Worm (Caenorhabditis elegans) whole organism, L3 larva: ENCODE data around the gene K11C4.1.

Experiments used
- aly-2 ChIP-seq: fragments of 150-350 bp; optimal IDR thresholded peaks from 2 replicates; lab custom pipeline; 2014; ENCODE audit warnings: missing biosample characterization, missing genetic modification characterization
- ama-1 ChIP-seq: fragments of 150-350 bp; optimal IDR thresholded peaks from 2 replicates; lab custom pipeline; 2018
- ceh-28 ChIP-seq: fragments of 150-350 bp; optimal IDR thresholded peaks from 2 replicates; lab custom pipeline; 2014; ENCODE audit warnings: missing biosample characterization, missing genetic modification reagents, missing genetic modification characterization
- ceh-82 ChIP-seq: fragments of 150-350 bp; optimal IDR thresholded peaks from 2 replicates; lab custom pipeline; 2014; ENCODE audit warnings: missing biosample characterization, missing genetic modification characterization
- ceh-9 ChIP-seq: sonication (generic microtip); optimal IDR thresholded peaks from 2 replicates; lab custom pipeline; 2018; ENCODE audit warnings: missing biosample characterization, missing genetic modification characterization
- daf-12 ChIP-seq: fragments of 150-350 bp; optimal IDR thresholded peaks from 2 replicates; lab custom pipeline; 2014; ENCODE audit warnings: missing biosample characterization, missing genetic modification reagents, missing genetic modification characterization
- egl-5 ChIP-seq: fragments of 150-350 bp; optimal IDR thresholded peaks from 2 replicates; lab custom pipeline; 2017; ENCODE audit warnings: missing biosample characterization, missing genetic modification reagents, missing genetic modification characterization, inconsistent platforms
- elt-1 ChIP-seq: fragments of 150-350 bp; optimal IDR thresholded peaks from 2 replicates; lab custom pipeline; 2014; ENCODE audit warnings: missing biosample characterization, missing genetic modification characterization
- elt-2 ChIP-seq: sonication (generic microtip); optimal IDR thresholded peaks from 2 replicates; lab custom pipeline; 2016; ENCODE audit warnings: missing genetic modification reagents, mild to moderate bottlenecking, missing genetic modification characterization, missing compliant biosample characterization
- eor-1 ChIP-seq, 2 experiments: fragments of 150-350 bp; optimal IDR thresholded peaks; 2 replicates each; lab custom pipeline; 2014 to 2018; ENCODE audit warnings: missing biosample characterization in 2 of 2, missing genetic modification characterization in 2 of 2
- fkh-10 ChIP-seq: sonication (generic microtip); optimal IDR thresholded peaks from 2 replicates; lab custom pipeline; 2017; ENCODE audit warnings: missing biosample characterization, missing genetic modification reagents, missing genetic modification characterization
- fos-1 ChIP-seq: fragments of 150-350 bp; optimal IDR thresholded peaks from 2 replicates; lab custom pipeline; 2014; ENCODE audit warnings: missing biosample characterization, missing genetic modification characterization
- hmg-11 ChIP-seq: sonication (generic microtip); optimal IDR thresholded peaks from 2 replicates; lab custom pipeline; 2016; ENCODE audit warnings: missing genetic modification characterization, missing compliant biosample characterization
- jun-1 ChIP-seq: fragments of 150-350 bp; optimal IDR thresholded peaks from 2 replicates; lab custom pipeline; 2014; ENCODE audit warnings: missing biosample characterization, missing genetic modification reagents, missing genetic modification characterization
- lin-15B ChIP-seq: fragments of 150-350 bp; optimal IDR thresholded peaks from 2 replicates; lab custom pipeline; 2014; ENCODE audit warnings: missing biosample characterization, missing genetic modification characterization
- lin-39 ChIP-seq: fragments of 150-350 bp; optimal IDR thresholded peaks from 2 replicates; lab custom pipeline; 2018; ENCODE audit warnings: missing biosample characterization, missing genetic modification reagents, missing genetic modification characterization
- lsy-12 ChIP-seq: sonication (generic microtip); optimal IDR thresholded peaks from 2 replicates; lab custom pipeline; 2016; ENCODE audit warnings: mild to moderate bottlenecking, missing genetic modification characterization, missing compliant biosample characterization
- mdl-1 ChIP-seq: fragments of 150-350 bp; optimal IDR thresholded peaks from 2 replicates; lab custom pipeline; 2014; ENCODE audit warnings: missing biosample characterization, missing genetic modification characterization
- nfya-1 ChIP-seq: sonication (generic microtip); optimal IDR thresholded peaks from 2 replicates; lab custom pipeline; 2017; ENCODE audit warnings: missing genetic modification characterization, mild to moderate bottlenecking, missing compliant biosample characterization, antibody characterized with exemption, moderate library complexity; ENCODE audit not compliant: insufficient read depth
- nhr-12 ChIP-seq: fragments of 150-350 bp; optimal IDR thresholded peaks from 2 replicates; lab custom pipeline; 2014; ENCODE audit warnings: missing biosample characterization, missing genetic modification characterization
- nhr-25 ChIP-seq: sonication (generic microtip); optimal IDR thresholded peaks from 2 replicates; lab custom pipeline; 2017; ENCODE audit warnings: missing biosample characterization, missing genetic modification characterization
- nhr-28 ChIP-seq: fragments of 150-350 bp; optimal IDR thresholded peaks from 2 replicates; lab custom pipeline; 2014; ENCODE audit warnings: missing biosample characterization, missing genetic modification characterization
- nhr-43 ChIP-seq: sonication (generic microtip); optimal IDR thresholded peaks from 2 replicates; lab custom pipeline; 2016; ENCODE audit warnings: mild to moderate bottlenecking, missing genetic modification characterization, missing compliant biosample characterization; ENCODE audit not compliant: poor library complexity, severe bottlenecking
- nhr-76 ChIP-seq: fragments of 150-350 bp; sonication (generic microtip); optimal IDR thresholded peaks from 5 replicates; lab custom pipeline; 2014; ENCODE audit warnings: missing biosample characterization, missing genetic modification characterization
- pha-4 ChIP-seq: fragments of 150-350 bp; optimal IDR thresholded peaks from 2 replicates; lab custom pipeline; 2014; ENCODE audit warnings: missing biosample characterization, missing genetic modification reagents, missing genetic modification characterization
- pqm-1 ChIP-seq: fragments of 150-350 bp; optimal IDR thresholded peaks from 2 replicates; lab custom pipeline; 2017; ENCODE audit warnings: missing biosample characterization, missing genetic modification characterization, inconsistent platforms
- sea-2 ChIP-seq: fragments of 150-350 bp; sonication (generic microtip); optimal IDR thresholded peaks from 4 replicates; lab custom pipeline; 2014; ENCODE audit warnings: missing biosample characterization, missing genetic modification reagents, missing genetic modification characterization
- skn-1 ChIP-seq: fragments of 150-350 bp; optimal IDR thresholded peaks from 2 replicates; lab custom pipeline; 2014; ENCODE audit warnings: missing biosample characterization, missing genetic modification characterization
- snpc-4 ChIP-seq: fragments of 150-350 bp; optimal IDR thresholded peaks from 2 replicates; lab custom pipeline; 2014; ENCODE audit warnings: missing biosample characterization, missing genetic modification characterization
- tbx-2 ChIP-seq: sonication (generic microtip); optimal IDR thresholded peaks from 2 replicates; lab custom pipeline; 2016; ENCODE audit warnings: mild to moderate bottlenecking, missing genetic modification characterization, missing compliant biosample characterization
- unc-39 ChIP-seq: sonication (generic microtip); optimal IDR thresholded peaks from 4 replicates; lab custom pipeline; 2017; ENCODE audit warnings: missing biosample characterization, missing genetic modification characterization
- unc-62 ChIP-seq: fragments of 150-350 bp; sonication (generic microtip); optimal IDR thresholded peaks from 4 replicates; lab custom pipeline; 2014; ENCODE audit warnings: missing biosample characterization, missing genetic modification reagents, missing genetic modification characterization
- ztf-11 ChIP-seq: fragments of 150-350 bp; optimal IDR thresholded peaks from 2 replicates; lab custom pipeline; 2014; ENCODE audit warnings: missing biosample characterization, missing genetic modification characterization
- ztf-4 ChIP-seq: fragments of 150-350 bp; optimal IDR thresholded peaks from 2 replicates; lab custom pipeline; 2014; ENCODE audit warnings: missing biosample characterization, missing genetic modification characterization

The K11C4.1 gene

DNA sequence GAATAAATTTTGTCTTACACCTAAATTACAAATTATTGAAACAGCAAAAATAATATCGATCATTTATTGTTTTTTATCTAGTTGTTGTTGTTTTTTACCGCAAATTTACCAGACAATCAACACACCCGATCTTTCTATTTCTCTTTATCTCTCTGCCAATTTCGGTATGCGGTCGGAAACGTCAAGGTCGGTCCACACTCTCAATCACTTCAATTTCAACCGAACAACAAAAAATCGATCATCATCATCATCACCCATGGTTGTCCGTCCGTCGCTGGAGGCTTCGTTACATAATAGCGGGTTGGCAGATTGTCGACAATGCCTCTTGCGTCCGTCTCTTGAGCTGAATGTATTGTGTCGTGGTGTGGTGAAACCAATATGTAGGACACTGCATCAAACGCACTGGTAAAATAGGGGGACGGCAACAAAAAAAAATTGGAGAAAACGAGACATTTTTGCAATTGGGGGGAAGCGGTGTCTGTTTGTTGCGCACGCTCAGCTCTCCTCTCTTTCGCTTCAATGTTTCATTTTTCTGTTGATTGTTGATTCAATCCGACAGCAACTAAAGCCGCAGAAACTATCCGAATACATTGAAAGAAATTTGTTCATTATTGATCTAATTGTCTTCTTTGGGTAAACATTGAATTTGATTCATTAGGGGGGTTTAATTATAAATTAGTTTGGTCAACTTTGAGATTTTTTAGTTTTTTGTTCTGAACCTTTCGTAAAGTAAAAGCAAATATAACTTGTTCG, 19.9 kb upstream of the K11C4.1 start (continued):
- TF ChIP-seq eor-1 (tag; optimal IDR thresholded peaks at IDR 0.05; lab: Kevin White, UChicago) (no peak), snpc-4 (tag; lab: Kevin White, UChicago) (no peak), tbx-2 (no peak), fos-1 (tag; lab: Kevin White, UChicago) (no peak), pqm-1 (no peak), nhr-76 (no peak), unc-39 (tag; lab: Kevin White, UChicago) (no peak), ceh-9 (no peak)

DNA sequence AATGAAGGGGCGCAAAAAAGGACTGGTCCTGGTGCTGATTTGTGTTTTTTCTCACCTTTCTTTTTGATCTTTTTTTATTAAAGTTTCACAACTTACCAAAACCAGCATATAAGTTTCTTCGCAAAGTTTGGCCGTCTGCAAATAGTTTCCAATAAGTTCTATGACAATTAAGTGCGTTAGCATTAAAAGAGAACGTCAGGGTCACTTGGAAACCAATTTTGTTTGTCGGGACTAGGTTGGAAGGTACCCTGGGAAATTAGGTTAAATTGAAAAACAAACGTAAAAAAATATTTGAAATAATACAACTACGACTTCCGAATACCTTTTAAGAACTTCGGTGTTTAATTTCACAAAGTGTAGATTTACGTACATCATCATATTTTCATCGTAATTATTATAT, 18.2 kb upstream of the K11C4.1 start:
- no peak for TF ChIP-seq fos-1 (tag; lab: Kevin White, UChicago)
- no peak for TF ChIP-seq egl-5 (tag; lab: Kevin White, UChicago)

DNA sequence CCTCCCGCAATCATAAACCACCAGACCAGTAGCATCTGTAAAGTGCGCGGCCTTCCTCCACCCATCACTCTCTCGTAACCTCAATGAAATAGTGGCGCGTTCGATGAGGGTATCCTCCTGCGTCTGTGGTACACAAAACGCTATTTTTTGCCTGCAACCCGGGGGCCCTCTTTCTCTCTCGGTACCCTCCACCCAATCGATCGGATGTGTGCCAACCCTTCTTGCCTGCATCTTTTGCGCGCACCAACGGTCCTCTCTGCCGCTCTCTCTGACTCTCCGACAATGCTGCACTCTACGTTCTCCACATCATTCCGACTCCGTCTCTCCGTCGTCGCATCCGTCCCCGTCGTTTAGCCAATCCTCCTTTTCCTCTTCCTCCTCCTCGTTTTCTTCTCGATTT, 17.3 kb upstream of the K11C4.1 start:
- TF ChIP-seq ceh-28 (tag; lab: Kevin White, UChicago) = peak; percentile 87
- TF ChIP-seq jun-1 (tag; lab: Kevin White, UChicago) = peak; percentile 29
- TF ChIP-seq lin-15B (tag; lab: Kevin White, UChicago) = peak; percentile 52
- no peak for TF ChIP-seq elt-1 (tag; lab: Kevin White, UChicago)
- TF ChIP-seq egl-5 (tag; lab: Kevin White, UChicago) = peak; percentile 53
- TF ChIP-seq mdl-1 (tag; lab: Kevin White, UChicago) = peak; percentile 10
- peak; percentile 68 for TF ChIP-seq pha-4 (tag; lab: Kevin White, UChicago)
- no peak for TF ChIP-seq nhr-28
- no peak for TF ChIP-seq fos-1 (tag; lab: Kevin White, UChicago)
- peak; percentile 41 for TF ChIP-seq lsy-12 (tag; lab: Kevin White, UChicago)
- TF ChIP-seq nhr-25 (tag; lab: Kevin White, UChicago) = peak; percentile 44
- peak; percentile 22 for TF ChIP-seq skn-1 (tag; lab: Kevin White, UChicago)
- TF ChIP-seq tbx-2 = peak; percentile 75
- TF ChIP-seq unc-39 (tag; lab: Kevin White, UChicago) = no peak
- peak; percentile 88 for TF ChIP-seq nfya-1 (tag; lab: Kevin White, UChicago)
- no peak for TF ChIP-seq ceh-9
- TF ChIP-seq nhr-12 (tag; lab: Kevin White, UChicago) = no peak
- TF ChIP-seq lin-39 = peak; percentile 83
- no peak for TF ChIP-seq ztf-11 (tag; lab: Kevin White, UChicago)
- no peak for TF ChIP-seq aly-2 (tag; lab: Kevin White, UChicago)
- peak; percentile 83 for TF ChIP-seq fkh-10
- peak; percentile 82 for TF ChIP-seq sea-2 (GFP tag; lab: Kevin White, UChicago)
- TF ChIP-seq nhr-43 (tag; lab: Kevin White, UChicago) = peak; percentile 53
- peak; percentile 21 for TF ChIP-seq ceh-82 (tag; lab: Kevin White, UChicago)
- TF ChIP-seq ama-1 = no peak
- no peak for TF ChIP-seq daf-12 (tag; lab: Kevin White, UChicago)
- TF ChIP-seq snpc-4 (tag; lab: Kevin White, UChicago) = peak; percentile 32
- TF ChIP-seq pqm-1 = no peak
- no peak for TF ChIP-seq elt-2 (tag; lab: Kevin White, UChicago)
- peak; percentile 93 for TF ChIP-seq hmg-11

DNA sequence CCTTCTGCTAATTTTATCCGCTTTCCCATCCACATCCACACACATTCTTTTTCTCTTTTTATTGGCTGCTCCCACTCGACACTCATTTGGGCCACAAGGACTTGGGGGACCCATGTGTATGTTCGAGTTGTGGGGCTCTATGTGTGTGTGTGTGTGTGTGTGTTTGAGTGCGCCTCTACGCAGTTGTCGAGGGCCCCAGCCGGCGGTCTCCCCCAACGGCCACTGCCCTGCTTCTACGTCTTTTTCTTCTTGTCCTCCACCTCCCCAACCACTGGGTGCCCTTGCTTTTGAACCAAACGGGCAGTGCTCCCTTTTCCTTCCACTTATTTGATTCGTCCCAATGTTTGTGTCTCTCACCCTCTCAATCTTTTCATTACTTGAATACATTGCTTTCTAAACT, 16.2 kb upstream of the K11C4.1 start:
- TF ChIP-seq ama-1 (peak; percentile 43), unc-62 (GFP tag; lab: Kevin White, UChicago) (no peak), ztf-4 (no peak), hmg-11 (peak; percentile 64), lin-39 (peak; percentile 51), egl-5 (tag; lab: Kevin White, UChicago) (peak; percentile 18), snpc-4 (tag; lab: Kevin White, UChicago) (peak; percentile 93), ceh-28 (tag; lab: Kevin White, UChicago) (no peak), ceh-9 (no peak), nfya-1 (tag; lab: Kevin White, UChicago) (peak; percentile 64)
